Worm (Caenorhabditis elegans) whole organism, young adult: ENCODE measurements around the gene T26C5.3.
A peak's percentile ranks its signal among the peaks of the same experiment; 100 is the strongest.

ENCODE experiments used
- B0261.1 ChIP-seq: sonication (generic microtip); optimal IDR thresholded peaks from 2 replicates; lab custom pipeline; 2016; ENCODE audit warnings: mild to moderate bottlenecking, missing genetic modification characterization, moderate library complexity, missing compliant biosample characterization
- F22D6.2 ChIP-seq: sonication (generic microtip); optimal IDR thresholded peaks from 2 replicates; lab custom pipeline; 2016; ENCODE audit warnings: mild to moderate bottlenecking, missing genetic modification characterization, missing compliant biosample characterization
- F23B12.7 ChIP-seq: sonication (generic microtip); optimal IDR thresholded peaks from 2 replicates; lab custom pipeline; 2017; ENCODE audit warnings: missing genetic modification characterization, mild to moderate bottlenecking, missing compliant biosample characterization, antibody characterized with exemption, moderate library complexity; ENCODE audit not compliant: insufficient read depth
- F33H1.4 ChIP-seq: fragments of 200-800 bp; sonication (Bioruptor generic); IDR thresholded peaks from 2 replicates; pipeline ENCODE4 v1.3.6; 2022; ENCODE audit warnings: missing genetic modification reagents, missing genetic modification characterization, missing compliant biosample characterization
- F57A8.1 ChIP-seq: fragments of 200-800 bp; sonication (Bioruptor generic); optimal IDR thresholded peaks from 2 replicates; lab custom pipeline; 2018; ENCODE audit warnings: mild to moderate bottlenecking, missing genetic modification characterization, moderate library complexity, missing compliant biosample characterization
- Y67H2A.10 ChIP-seq: fragments of 200-800 bp; sonication (Bioruptor generic); conservative IDR thresholded peaks from 2 replicates; pipeline ENCODE4 v1.3.6; 2022; ENCODE audit warnings: missing genetic modification reagents, missing genetic modification characterization, missing compliant biosample characterization
- athp-1 ChIP-seq: sonication (generic microtip); optimal IDR thresholded peaks from 2 replicates; lab custom pipeline; 2017; ENCODE audit warnings: mild to moderate bottlenecking, missing genetic modification characterization, missing compliant biosample characterization
- attf-5 ChIP-seq: fragments of 200-800 bp; sonication (Bioruptor generic); optimal IDR thresholded peaks from 2 replicates; lab custom pipeline; 2018; ENCODE audit warnings: mild to moderate bottlenecking, missing genetic modification characterization, missing compliant biosample characterization
- ceh-100 ChIP-seq: fragments of 200-800 bp; sonication (Bioruptor generic); IDR thresholded peaks from 2 replicates; pipeline ENCODE4 v1.3.6; 2022; ENCODE audit warnings: missing genetic modification reagents, missing genetic modification characterization, missing compliant biosample characterization
- ceh-27 ChIP-seq: fragments of 200-800 bp; sonication (Bioruptor generic); optimal IDR thresholded peaks from 2 replicates; lab custom pipeline; 2018; ENCODE audit warnings: mild to moderate bottlenecking, missing genetic modification characterization, moderate library complexity, missing compliant biosample characterization
- ceh-40 ChIP-seq: fragments of 200-800 bp; sonication (Bioruptor generic); IDR thresholded peaks from 2 replicates; pipeline ENCODE4 v1.3.6; 2022; ENCODE audit warnings: missing genetic modification characterization, missing compliant biosample characterization
- ceh-91 ChIP-seq: fragments of 200-800 bp; sonication (Bioruptor generic); IDR thresholded peaks from 2 replicates; pipeline ENCODE4 v1.3.6; 2022; ENCODE audit warnings: missing genetic modification reagents, missing genetic modification characterization, missing compliant biosample characterization
- chd-7 ChIP-seq: sonication (generic microtip); optimal IDR thresholded peaks from 2 replicates; lab custom pipeline; 2016; ENCODE audit warnings: mild to moderate bottlenecking, missing genetic modification characterization, moderate library complexity, missing compliant biosample characterization
- dpff-1 ChIP-seq: sonication (generic microtip); optimal IDR thresholded peaks from 2 replicates; lab custom pipeline; 2017; ENCODE audit warnings: mild to moderate bottlenecking, missing genetic modification characterization, missing compliant biosample characterization
- dpl-1 ChIP-seq: fragments of 150-350 bp; optimal IDR thresholded peaks from 2 replicates; lab custom pipeline; 2014; ENCODE audit warnings: missing biosample characterization, missing genetic modification reagents, missing genetic modification characterization
- efl-1 ChIP-seq: fragments of 150-350 bp; optimal IDR thresholded peaks from 2 replicates; lab custom pipeline; 2014; ENCODE audit warnings: missing biosample characterization, missing genetic modification reagents, missing genetic modification characterization
- egl-18 ChIP-seq: fragments of 200-800 bp; sonication (Bioruptor generic); IDR thresholded peaks from 2 replicates; pipeline ENCODE4 v1.3.6; 2022; ENCODE audit warnings: missing genetic modification reagents, missing genetic modification characterization, missing compliant biosample characterization
- egl-44 ChIP-seq: fragments of 200-800 bp; sonication (Bioruptor generic); IDR thresholded peaks from 2 replicates; pipeline ENCODE4 v1.3.6; 2022; ENCODE audit warnings: missing genetic modification reagents, missing genetic modification characterization, missing compliant biosample characterization
- egrh-3 ChIP-seq: fragments of 200-800 bp; sonication (Bioruptor generic); IDR thresholded peaks from 2 replicates; pipeline ENCODE4 v1.3.6; 2022; ENCODE audit warnings: missing genetic modification reagents, missing genetic modification characterization, missing compliant biosample characterization
- ekl-4 ChIP-seq: fragments of 200-800 bp; sonication (Bioruptor generic); IDR thresholded peaks from 2 replicates; pipeline ENCODE4 v1.3.6; 2022; ENCODE audit warnings: missing genetic modification reagents, missing genetic modification characterization, missing compliant biosample characterization
- hmg-1.2 ChIP-seq: fragments of 200-800 bp; sonication (Bioruptor generic); IDR thresholded peaks from 2 replicates; pipeline ENCODE4 v1.3.6; 2022; ENCODE audit warnings: missing genetic modification reagents, missing genetic modification characterization, missing compliant biosample characterization
- hsf-1 ChIP-seq: fragments of 200-800 bp; sonication (Bioruptor generic); IDR thresholded peaks from 2 replicates; pipeline ENCODE4 v1.3.6; 2022; ENCODE audit warnings: missing genetic modification reagents, missing genetic modification characterization, missing compliant biosample characterization
- let-607 ChIP-seq, 2 experiments: fragments of 200-800 bp in 1 of 2; sonication (Bioruptor generic) in 1 of 2; sonication (generic microtip) in 1 of 2; optimal IDR thresholded peaks; 2 replicates each; lab custom pipeline; 2016 to 2018; ENCODE audit warnings: mild to moderate bottlenecking in 2 of 2, missing compliant biosample characterization in 2 of 2, missing genetic modification characterization in 2 of 2, moderate library complexity in 2 of 2, missing genotype in 1 of 2
- lin-26 ChIP-seq: fragments of 200-800 bp; sonication (Bioruptor generic); IDR thresholded peaks from 2 replicates; pipeline ENCODE4 v1.3.6; 2022; ENCODE audit warnings: missing genetic modification reagents, missing genetic modification characterization, missing compliant biosample characterization
- madf-6 ChIP-seq: fragments of 200-800 bp; sonication (Bioruptor generic); IDR thresholded peaks from 2 replicates; pipeline ENCODE4 v1.3.6; 2022; ENCODE audit warnings: missing genetic modification reagents, missing genetic modification characterization, missing compliant biosample characterization
- madf-8 ChIP-seq: fragments of 200-800 bp; sonication (Bioruptor generic); conservative IDR thresholded peaks from 2 replicates; pipeline ENCODE4 v1.3.6; 2022; ENCODE audit warnings: missing genetic modification reagents, missing genetic modification characterization, missing compliant biosample characterization
- mcd-1 ChIP-seq: fragments of 200-800 bp; sonication (Bioruptor generic); IDR thresholded peaks from 2 replicates; pipeline ENCODE4 v1.3.6; 2022; ENCODE audit warnings: missing genetic modification reagents, missing genetic modification characterization, missing compliant biosample characterization
- mel-28 ChIP-seq: sonication (generic microtip); optimal IDR thresholded peaks from 2 replicates; lab custom pipeline; 2016; ENCODE audit warnings: borderline replicate concordance, mild to moderate bottlenecking, missing genetic modification characterization, missing compliant biosample characterization
- nhr-179 ChIP-seq: sonication (generic microtip); optimal IDR thresholded peaks from 2 replicates; lab custom pipeline; 2016; ENCODE audit warnings: mild to moderate bottlenecking, missing genetic modification characterization, missing compliant biosample characterization
- nhr-80 ChIP-seq: sonication (generic microtip); optimal IDR thresholded peaks from 2 replicates; lab custom pipeline; 2016; ENCODE audit warnings: missing genetic modification characterization, missing compliant biosample characterization
- rec-8 ChIP-seq, 2 experiments: sonication (generic microtip); optimal IDR thresholded peaks; 2 replicates each; lab custom pipeline; 2016; ENCODE audit warnings: mild to moderate bottlenecking in 2 of 2, missing genetic modification characterization in 2 of 2, missing genetic modification reagents in 2 of 2, missing genotype in 2 of 2, missing biosample characterization in 1 of 2, missing compliant biosample characterization in 1 of 2, moderate library complexity in 1 of 2
- sdz-38 ChIP-seq: sonication (generic microtip); optimal IDR thresholded peaks from 2 replicates; lab custom pipeline; 2016; ENCODE audit warnings: missing genotype, missing genetic modification characterization, missing compliant biosample characterization
- somi-1 ChIP-seq: fragments of 200-800 bp; sonication (Bioruptor generic); optimal IDR thresholded peaks from 2 replicates; lab custom pipeline; 2018; ENCODE audit warnings: mild to moderate bottlenecking, missing genetic modification characterization, missing compliant biosample characterization
- tbx-9 ChIP-seq: sonication (generic microtip); optimal IDR thresholded peaks from 2 replicates; lab custom pipeline; 2016; ENCODE audit warnings: borderline replicate concordance, missing genetic modification characterization, inconsistent platforms, missing compliant biosample characterization
- xnd-1 ChIP-seq: sonication (generic microtip); optimal IDR thresholded peaks from 2 replicates; lab custom pipeline; 2016; ENCODE audit warnings: missing genotype, missing genetic modification reagents, missing genetic modification characterization, missing compliant biosample characterization
- zfh-2 ChIP-seq: fragments of 200-800 bp; sonication (Bioruptor generic); conservative IDR thresholded peaks from 2 replicates; pipeline ENCODE4 v1.3.6; 2022; ENCODE audit warnings: missing genetic modification reagents, missing genetic modification characterization, missing compliant biosample characterization
- ztf-26 ChIP-seq: sonication (generic microtip); optimal IDR thresholded peaks from 2 replicates; lab custom pipeline; 2017; ENCODE audit warnings: missing genetic modification characterization, missing compliant biosample characterization
- ztf-6 ChIP-seq: fragments of 200-800 bp; sonication (Bioruptor generic); IDR thresholded peaks from 2 replicates; pipeline ENCODE4 v1.3.6; 2022; ENCODE audit warnings: missing genetic modification reagents, missing genetic modification characterization, missing compliant biosample characterization

T26C5.3 gene

DNA sequence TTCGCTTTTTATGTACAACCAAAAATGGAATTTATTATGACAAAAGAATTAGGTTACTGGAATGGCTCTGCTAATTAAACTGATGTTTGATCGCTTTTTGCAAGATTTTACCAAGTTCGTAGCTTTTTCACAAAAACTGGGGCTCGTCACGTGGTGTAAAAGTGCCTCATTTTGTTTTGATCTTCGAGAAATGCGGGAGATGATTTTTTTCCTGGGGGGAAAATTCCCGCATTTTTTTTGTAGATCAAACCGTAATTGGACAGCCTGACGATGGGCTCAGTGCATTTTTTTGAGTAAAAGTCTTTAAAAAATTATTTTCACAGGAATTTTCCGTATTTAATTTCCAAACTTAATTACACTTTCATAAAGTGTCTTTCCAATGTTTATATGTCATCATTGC, 52.7 kb downstream of the T26C5.3 start:
- TF ChIP-seq efl-1 (peak; percentile 73), hmg-1.2 (peak; percentile 23; the same call in 1 of the 2 replicates), egl-44 (GFP tag; lab: Robert Waterston, UW) (no peak), madf-6 (GFP tag; lab: Robert Waterston, UW) (peak; percentile 85), egl-18 (GFP tag; lab: Robert Waterston, UW) (no peak), mel-28 (tag; lab: Kevin White, UChicago) (no peak), lin-26 (no peak), xnd-1 (tag; lab: Kevin White, UChicago) (peak; percentile 70), ekl-4 (GFP tag; lab: Robert Waterston, UW) (peak; percentile 26; the same call in 1 of the 2 replicates), dpl-1 (GFP tag; lab: Kevin White, UChicago) (peak; percentile 1), Y67H2A.10 (GFP tag; lab: Robert Waterston, UW) (no peak), F33H1.4 (peak; percentile 49), dpff-1 (no peak), madf-8 (GFP tag; lab: Robert Waterston, UW) (peak; percentile 55), ceh-91 (GFP tag; lab: Robert Waterston, UW) (peak; percentile 29; the same call in 1 of the 2 replicates)

DNA sequence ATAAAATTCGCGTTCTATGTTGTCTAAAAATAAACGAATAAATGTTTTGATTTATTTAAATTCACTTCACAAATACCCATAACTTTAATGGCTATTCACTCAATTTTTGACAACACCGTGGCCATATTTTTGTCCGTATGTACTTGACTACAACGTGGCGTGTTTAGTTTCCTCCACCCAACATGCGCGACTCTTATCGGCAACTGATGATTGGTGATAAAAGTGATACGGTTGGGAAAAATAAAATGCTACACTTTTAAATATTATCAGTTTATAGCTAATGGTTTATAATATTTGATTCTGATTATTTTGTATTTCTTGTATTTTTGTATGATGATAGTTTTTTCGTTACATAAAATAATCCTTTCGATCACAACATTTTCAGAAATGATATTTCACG, 55.2 kb downstream of the T26C5.3 start, which contains the start of gene acs-7:
TSS of gene acs-7 (plus strand) at position 386 of the 400 bp plus-strand sequence.
- no peak for TF ChIP-seq ceh-100
- TF ChIP-seq hsf-1 (GFP tag; lab: Robert Waterston, UW): no peak
- no peak for TF ChIP-seq ztf-6 (GFP tag; lab: Robert Waterston, UW)
- no peak for TF ChIP-seq F23B12.7 (tag; lab: Kevin White, UChicago)
- TF ChIP-seq F33H1.4: no peak
- no peak for TF ChIP-seq tbx-9 (tag; lab: Kevin White, UChicago)
- TF ChIP-seq nhr-80 (tag; lab: Kevin White, UChicago): peak; percentile 86
- no peak for TF ChIP-seq zfh-2 (GFP tag; lab: Robert Waterston, UW)
- TF ChIP-seq mcd-1 (GFP tag; lab: Robert Waterston, UW): no peak
- no peak for TF ChIP-seq ceh-27 (GFP tag; lab: Kevin White, UChicago)
- TF ChIP-seq let-607 (tag; optimal IDR thresholded peaks at IDR 0.05; lab: Kevin White, UChicago): peak in 1 of 2 experiments; percentile 26
- TF ChIP-seq egrh-3: no peak

DNA sequence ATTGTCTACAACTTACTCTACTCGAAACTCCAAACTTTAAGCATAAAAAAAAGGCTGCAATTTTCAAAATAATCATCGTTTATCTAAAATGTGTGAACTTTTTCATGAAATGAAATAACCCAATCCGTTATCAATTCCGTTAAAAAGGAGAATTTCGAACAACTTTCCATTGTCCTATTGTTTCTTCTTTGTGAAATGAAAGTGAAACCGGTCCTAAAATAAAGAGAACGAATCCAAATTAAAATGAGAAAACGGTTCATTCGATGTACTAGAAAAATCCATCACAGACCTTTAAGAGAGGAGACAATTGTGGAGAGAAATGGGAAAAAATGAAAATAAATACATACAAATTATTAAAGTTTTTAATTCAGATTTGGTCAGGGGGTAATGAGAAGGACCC, 59.3 kb downstream of the T26C5.3 start, which contains the start of gene C01G6.9:
TSS of gene C01G6.9 (minus strand) at position 141 of the 400 bp plus-strand sequence.
- TF ChIP-seq attf-5 (no peak), sdz-38 (tag; lab: Kevin White, UChicago) (no peak), F57A8.1 (no peak), chd-7 (tag; lab: Kevin White, UChicago) (no peak), B0261.1 (tag; lab: Kevin White, UChicago) (no peak), ceh-91 (GFP tag; lab: Robert Waterston, UW) (no peak), let-607 (tag; optimal IDR thresholded peaks at IDR 0.05; lab: Kevin White, UChicago) (no peak), nhr-179 (tag; lab: Kevin White, UChicago) (no peak), athp-1 (no peak), ztf-26 (tag; lab: Kevin White, UChicago) (no peak), rec-8 (tag; optimal IDR thresholded peaks at IDR 0.05; lab: Kevin White, UChicago) (no peak), somi-1 (GFP tag; lab: Kevin White, UChicago) (no peak), ceh-40 (GFP tag; lab: Robert Waterston, UW) (no peak), F22D6.2 (no peak)
